Fruit fly (Drosophila melanogaster): Measurements from ENCODE around the gene CG32638.

CG32638 gene

dm6 chrX:13088025-13088805 lies 40.4 kb downstream of the CG32638 start (continued):
- TF ChIP-seq CG7839 (tag; optimal IDR thresholded peaks at IDR 0.05) (peak; percentile 51), CG4730 (GFP tag; IDR thresholded peaks at IDR 0.05) (no peak), bcd (GFP tag; optimal IDR thresholded peaks at IDR 0.05) (peak; percentile 27), CG1832 (GFP tag; optimal IDR thresholded peaks at IDR 0.05) (no peak), MESR4 (GFP tag; optimal IDR thresholded peaks at IDR 0.05) (no peak), pnt (GFP tag; optimal IDR thresholded peaks at IDR 0.05) (no peak), abd-A (tag; optimal IDR thresholded peaks at IDR 0.05) (no peak), ems (GFP tag; optimal IDR thresholded peaks at IDR 0.05) (no peak), CG43689 (GFP tag; IDR thresholded peaks at IDR 0.05) (no peak), CG10543 (GFP tag; optimal IDR thresholded peaks at IDR 0.05) (peak; percentile 12), cad (GFP tag; optimal IDR thresholded peaks at IDR 0.05) (no peak), aop (GFP tag; IDR thresholded peaks at IDR 0.05) (no peak), CG7271 (tag; optimal IDR thresholded peaks at IDR 0.05) (no peak), Chrac-16 (GFP tag; optimal IDR thresholded peaks at IDR 0.05) (no peak), klu (GFP tag; IDR thresholded peaks at IDR 0.05) (no peak), kay (GFP tag; optimal IDR thresholded peaks at IDR 0.05) (no peak), CTCF (GFP tag; optimal IDR thresholded peaks at IDR 0.05) (no peak), Nf-YA (GFP tag; IDR thresholded peaks at IDR 0.05) (no peak), CG11723 (GFP tag; optimal IDR thresholded peaks at IDR 0.05) (no peak), kni (GFP tag; optimal IDR thresholded peaks at IDR 0.05) (peak; percentile 78), grau (tag; optimal IDR thresholded peaks at IDR 0.05) (peak; percentile 47), CG11398 (GFP tag; optimal IDR thresholded peaks at IDR 0.05) (no peak), Jarid2 (GFP tag; optimal IDR thresholded peaks at IDR 0.05) (no peak), PHDP (tag; optimal IDR thresholded peaks at IDR 0.05) (no peak), CG4282 (GFP tag; optimal IDR thresholded peaks at IDR 0.05) (peak; percentile 16), bab2 (GFP tag; optimal IDR thresholded peaks at IDR 0.05) (no peak), CG8478 (optimal IDR thresholded peaks at IDR 0.05) (no peak), Hmr (GFP tag; optimal IDR thresholded peaks at IDR 0.05) (peak; percentile 14), gem (tag; optimal IDR thresholded peaks at IDR 0.05) (peak; percentile 62), fru (optimal IDR thresholded peaks at IDR 0.05) (no peak), CG14014 (GFP tag; IDR thresholded peaks at IDR 0.05) (peak; percentile 14; the same call in 1 of the 2 replicates), sisA (GFP tag; IDR thresholded peaks at IDR 0.05) (peak; percentile 32; the same call in 1 of the 2 replicates), org-1 (GFP tag; optimal IDR thresholded peaks at IDR 0.05) (peak; percentile 31), NC2α (GFP tag; optimal IDR thresholded peaks at IDR 0.05) (no peak), grn (GFP tag; optimal IDR thresholded peaks at IDR 0.05) (peak; percentile 81), Med (GFP tag) (peak; percentile 57), CG6175 (GFP tag; IDR thresholded peaks at IDR 0.05) (no peak), H15 (GFP tag; IDR thresholded peaks at IDR 0.05) (no peak), CG16863 (GFP tag; optimal IDR thresholded peaks at IDR 0.05) (no peak), zfh2 (GFP tag; optimal IDR thresholded peaks at IDR 0.05) (peak; percentile 8), row (GFP tag; IDR thresholded peaks at IDR 0.05) (peak; percentile 67), CG2889 (GFP tag; IDR thresholded peaks at IDR 0.05) (no peak), CG12104 (GFP tag; optimal IDR thresholded peaks at IDR 0.05) (peak; percentile 14), lola (GFP tag; optimal IDR thresholded peaks at IDR 0.05) (no peak), CG10209 (GFP tag; optimal IDR thresholded peaks at IDR 0.05) (peak; percentile 12), gsb-n (tag; optimal IDR thresholded peaks at IDR 0.05) (no peak), vfl (GFP tag; optimal IDR thresholded peaks at IDR 0.05) (no peak), CG9727 (GFP tag; optimal IDR thresholded peaks at IDR 0.05) (no peak), sens (GFP tag) (peak; percentile 80), CG1024 (GFP tag; IDR thresholded peaks at IDR 0.05) (no peak), CG18476 (GFP tag; optimal IDR thresholded peaks at IDR 0.05) (no peak), Sry-β (GFP tag; optimal IDR thresholded peaks at IDR 0.05) (no peak)
